Worm (Caenorhabditis elegans): Measurements from ENCODE around the gene nas-11.

DNA sequence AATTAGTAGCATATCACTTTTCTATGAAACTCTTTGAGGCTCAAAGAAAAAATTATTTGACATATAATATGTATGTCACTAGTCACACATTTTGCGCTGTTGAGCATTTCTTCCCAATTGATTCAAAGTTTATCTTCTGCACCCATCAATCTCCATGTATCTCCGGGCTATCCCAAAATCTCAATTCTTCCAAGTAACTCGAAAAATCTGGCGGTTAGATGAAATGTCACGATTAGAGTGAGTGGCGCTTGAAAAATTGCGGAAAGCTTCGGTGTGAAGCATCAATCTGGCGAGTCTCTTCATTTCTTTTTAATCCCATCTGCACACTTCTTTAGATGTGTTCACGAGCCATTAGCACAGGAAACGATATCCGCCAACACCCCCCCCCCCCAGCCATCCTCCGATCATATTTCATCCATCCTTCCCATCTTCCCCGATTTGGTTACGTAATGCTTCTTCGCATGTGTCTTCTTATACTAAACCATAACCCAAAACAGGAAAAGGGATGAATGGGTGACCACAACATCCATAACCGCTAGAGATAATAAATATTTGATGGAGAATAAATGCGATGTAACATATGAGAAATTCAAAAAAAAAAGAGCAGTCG is 24.3 kb upstream of the nas-11 start:
- no peak for TF ChIP-seq med-1 (GFP tag; optimal IDR thresholded peaks at IDR 0.05; ENCODE audit: insufficient read depth)
- no peak for TF ChIP-seq ref-1 (GFP tag; conservative IDR thresholded peaks at IDR 0.05)
- TF ChIP-seq cog-1 (tag; optimal IDR thresholded peaks at IDR 0.05): peak; percentile 48
- TF ChIP-seq flt-1 (GFP tag; IDR thresholded peaks at IDR 0.05): no peak
- TF ChIP-seq klf-2 (GFP tag; conservative IDR thresholded peaks at IDR 0.05): no peak

Measured in whole organism, midembryonic.